Worm (Caenorhabditis elegans) whole organism, L4 larva: ENCODE data around the gene oac-59.

Source experiments
- D1046.2 ChIP-seq: fragments of 200-800 bp; sonication (Bioruptor generic); IDR thresholded peaks from 2 replicates; pipeline ENCODE4 v1.3.6; 2022; ENCODE audit warnings: missing genetic modification characterization, missing compliant biosample characterization
- F26F4.8 ChIP-seq: fragments of 200-800 bp; sonication (Bioruptor generic); conservative IDR thresholded peaks from 2 replicates; pipeline ENCODE4 v1.3.6; 2022; ENCODE audit warnings: missing genetic modification characterization, missing compliant biosample characterization
- Y5F2A.4 ChIP-seq: fragments of 200-800 bp; sonication (Bioruptor generic); optimal IDR thresholded peaks from 2 replicates; lab custom pipeline; 2018; ENCODE audit warnings: mild to moderate bottlenecking, missing genetic modification characterization, missing compliant biosample characterization
- ZK546.5 ChIP-seq, 2 experiments: sonication (generic microtip); optimal IDR thresholded peaks; 2 replicates each; lab custom pipeline; 2017; ENCODE audit warnings: missing biosample characterization in 2 of 2, missing genetic modification characterization in 2 of 2
- ceh-20 ChIP-seq: fragments of 200-800 bp; sonication (Bioruptor generic); IDR thresholded peaks from 2 replicates; pipeline ENCODE4 v1.3.6; 2022; ENCODE audit warnings: missing genetic modification reagents, missing genetic modification characterization, missing compliant biosample characterization
- ceh-62 ChIP-seq: sonication (generic microtip); optimal IDR thresholded peaks from 2 replicates; lab custom pipeline; 2017; ENCODE audit warnings: missing biosample characterization, missing genetic modification characterization
- ceh-82 ChIP-seq: sonication (generic microtip); optimal IDR thresholded peaks from 2 replicates; lab custom pipeline; 2017; ENCODE audit warnings: missing biosample characterization, missing genetic modification characterization
- ces-1 ChIP-seq: fragments of 150-350 bp; sonication (generic microtip); optimal IDR thresholded peaks from 4 replicates; lab custom pipeline; 2014; ENCODE audit warnings: missing biosample characterization, missing genetic modification reagents, missing genetic modification characterization
- ctbp-1 ChIP-seq: fragments of 200-800 bp; sonication (Bioruptor generic); IDR thresholded peaks from 2 replicates; pipeline ENCODE4 v1.3.6; 2022; ENCODE audit warnings: missing genetic modification reagents, missing genetic modification characterization, missing compliant biosample characterization
- daf-16 ChIP-seq, 3 experiments: sonication (generic microtip); optimal IDR thresholded peaks; 2 replicates each; lab custom pipeline; 2016 to 2017; ENCODE audit warnings: missing genetic modification characterization in 3 of 3, missing genetic modification reagents in 3 of 3, mild to moderate bottlenecking in 2 of 3, missing compliant biosample characterization in 2 of 3, missing biosample characterization in 1 of 3, moderate library complexity in 1 of 3
- daf-19 ChIP-seq: fragments of 200-800 bp; sonication (Bioruptor generic); conservative IDR thresholded peaks from 2 replicates; pipeline ENCODE4 v1.3.6; 2022; ENCODE audit warnings: missing genetic modification characterization, missing compliant biosample characterization
- dmd-6 ChIP-seq: fragments of 200-800 bp; sonication (Bioruptor generic); IDR thresholded peaks from 2 replicates; pipeline ENCODE4 v1.3.6; 2022; ENCODE audit warnings: missing genetic modification reagents, missing genetic modification characterization, missing compliant biosample characterization
- duxl-1 ChIP-seq: sonication (generic microtip); optimal IDR thresholded peaks from 2 replicates; lab custom pipeline; 2016; ENCODE audit warnings: mild to moderate bottlenecking, missing genetic modification characterization, moderate library complexity, missing compliant biosample characterization; ENCODE audit not compliant: poor library complexity
- dve-1 ChIP-seq: sonication (generic microtip); optimal IDR thresholded peaks from 2 replicates; lab custom pipeline; 2017; ENCODE audit warnings: antibody characterized with exemption, mild to moderate bottlenecking, missing genetic modification characterization, missing compliant biosample characterization; ENCODE audit not compliant: insufficient read depth
- egl-43 ChIP-seq: fragments of 200-800 bp; sonication (Bioruptor generic); IDR thresholded peaks from 2 replicates; pipeline ENCODE4 v1.3.6; 2022; ENCODE audit warnings: missing genetic modification reagents, missing genetic modification characterization, missing compliant biosample characterization
- fos-1 ChIP-seq: fragments of 150-350 bp; optimal IDR thresholded peaks from 2 replicates; lab custom pipeline; 2014; ENCODE audit warnings: missing biosample characterization, missing genetic modification characterization
- hlh-11 ChIP-seq: fragments of 200-800 bp; sonication (Bioruptor generic); optimal IDR thresholded peaks from 2 replicates; lab custom pipeline; 2018; ENCODE audit warnings: mild to moderate bottlenecking, missing genetic modification characterization, missing compliant biosample characterization
- hmg-1.1 ChIP-seq: fragments of 200-800 bp; sonication (Bioruptor generic); IDR thresholded peaks from 2 replicates; pipeline ENCODE4 v1.3.6; 2022; ENCODE audit warnings: missing genetic modification reagents, missing genetic modification characterization, missing compliant biosample characterization
- lin-1 ChIP-seq: fragments of 200-800 bp; sonication (Bioruptor generic); IDR thresholded peaks from 2 replicates; pipeline ENCODE4 v1.3.6; 2022; ENCODE audit warnings: missing genetic modification reagents, missing genetic modification characterization, missing compliant biosample characterization
- lin-29 ChIP-seq: fragments of 200-800 bp; sonication (Bioruptor generic); IDR thresholded peaks from 2 replicates; pipeline ENCODE4 v1.3.6; 2022; ENCODE audit warnings: missing genetic modification reagents, missing genetic modification characterization, missing compliant biosample characterization
- lin-38 ChIP-seq: fragments of 200-800 bp; sonication (Bioruptor generic); IDR thresholded peaks from 2 replicates; pipeline ENCODE4 v1.3.6; 2022; ENCODE audit warnings: missing genetic modification reagents, missing genetic modification characterization, missing compliant biosample characterization
- lsy-2 ChIP-seq, 2 experiments: fragments of 150-350 bp in 1 of 2; sonication (generic microtip) in 1 of 2; optimal IDR thresholded peaks; 2 replicates each; lab custom pipeline; 2014 to 2017; ENCODE audit warnings: missing biosample characterization in 2 of 2, missing genetic modification characterization in 2 of 2
- madf-9 ChIP-seq: fragments of 200-800 bp; sonication (Bioruptor generic); conservative IDR thresholded peaks from 2 replicates; pipeline ENCODE4 v1.3.6; 2022; ENCODE audit warnings: missing genetic modification reagents, missing genetic modification characterization, missing compliant biosample characterization
- mdt-29 ChIP-seq: fragments of 200-800 bp; sonication (Bioruptor generic); IDR thresholded peaks from 2 replicates; pipeline ENCODE4 v1.3.6; 2022; ENCODE audit warnings: missing genetic modification reagents, missing genetic modification characterization, missing compliant biosample characterization
- mxl-2 ChIP-seq: fragments of 200-800 bp; sonication (Bioruptor generic); conservative IDR thresholded peaks from 2 replicates; pipeline ENCODE4 v1.3.6; 2022; ENCODE audit warnings: missing genetic modification reagents, missing genetic modification characterization, missing compliant biosample characterization
- nhr-102 ChIP-seq: sonication (generic microtip); optimal IDR thresholded peaks from 2 replicates; lab custom pipeline; 2016; ENCODE audit warnings: mild to moderate bottlenecking, missing genetic modification characterization, moderate library complexity, missing compliant biosample characterization
- nhr-111 ChIP-seq: fragments of 200-800 bp; sonication (Bioruptor generic); optimal IDR thresholded peaks from 2 replicates; lab custom pipeline; 2018; ENCODE audit warnings: mild to moderate bottlenecking, missing genetic modification characterization, missing compliant biosample characterization
- nhr-25 ChIP-seq: sonication (generic microtip); optimal IDR thresholded peaks from 2 replicates; lab custom pipeline; 2017; ENCODE audit warnings: missing genetic modification characterization, mild to moderate bottlenecking, missing compliant biosample characterization, antibody characterized with exemption, moderate library complexity, borderline replicate concordance; ENCODE audit not compliant: insufficient read depth
- nhr-28 ChIP-seq: fragments of 150-350 bp; optimal IDR thresholded peaks from 2 replicates; lab custom pipeline; 2014; ENCODE audit warnings: missing biosample characterization, missing genetic modification characterization
- pha-4 ChIP-seq, 2 experiments: fragments of 150-350 bp in 1 of 2; fragments of 200-800 bp in 1 of 2; sonication (Bioruptor generic) in 1 of 2; IDR thresholded peaks in 1 of 2; optimal IDR thresholded peaks in 1 of 2; 2 replicates each; pipeline versions ENCODE4 v1.3.6 to Lab custom; 2014 to 2022; ENCODE audit warnings: missing genetic modification characterization in 2 of 2, missing genetic modification reagents in 2 of 2, missing biosample characterization in 1 of 2, missing compliant biosample characterization in 1 of 2
- php-3 ChIP-seq: fragments of 200-800 bp; sonication (Bioruptor generic); IDR thresholded peaks from 2 replicates; pipeline ENCODE4 v1.3.6; 2022; ENCODE audit warnings: missing genetic modification reagents, missing genetic modification characterization, missing compliant biosample characterization
- pqm-1 ChIP-seq: sonication (generic microtip); optimal IDR thresholded peaks from 2 replicates; lab custom pipeline; 2017; ENCODE audit warnings: missing biosample characterization, missing genetic modification characterization
- sdz-12 ChIP-seq: fragments of 200-800 bp; sonication (Bioruptor generic); optimal IDR thresholded peaks from 2 replicates; lab custom pipeline; 2018; ENCODE audit warnings: mild to moderate bottlenecking, missing genetic modification characterization, missing compliant biosample characterization
- set-16 ChIP-seq: fragments of 200-800 bp; sonication (Bioruptor generic); IDR thresholded peaks from 2 replicates; pipeline ENCODE4 v1.3.6; 2022; ENCODE audit warnings: missing genetic modification reagents, missing genetic modification characterization, missing compliant biosample characterization
- skn-1 ChIP-seq: fragments of 150-350 bp; optimal IDR thresholded peaks from 2 replicates; lab custom pipeline; 2014; ENCODE audit warnings: missing biosample characterization, missing genetic modification characterization
- vab-7 ChIP-seq: fragments of 200-800 bp; sonication (Bioruptor generic); IDR thresholded peaks from 2 replicates; pipeline ENCODE4 v1.3.6; 2022; ENCODE audit warnings: missing genetic modification reagents, missing genetic modification characterization, missing compliant biosample characterization
- zag-1 ChIP-seq: fragments of 150-350 bp; optimal IDR thresholded peaks from 2 replicates; lab custom pipeline; 2014; ENCODE audit warnings: missing biosample characterization, missing genetic modification characterization
- zfp-2 ChIP-seq: sonication (generic microtip); optimal IDR thresholded peaks from 2 replicates; lab custom pipeline; 2016; ENCODE audit warnings: mild to moderate bottlenecking, missing genetic modification characterization, missing compliant biosample characterization
- zip-11 ChIP-seq: fragments of 200-800 bp; sonication (Bioruptor generic); IDR thresholded peaks from 2 replicates; pipeline ENCODE4 v1.3.6; 2022; ENCODE audit warnings: missing genetic modification characterization, missing compliant biosample characterization

oac-59 gene

DNA sequence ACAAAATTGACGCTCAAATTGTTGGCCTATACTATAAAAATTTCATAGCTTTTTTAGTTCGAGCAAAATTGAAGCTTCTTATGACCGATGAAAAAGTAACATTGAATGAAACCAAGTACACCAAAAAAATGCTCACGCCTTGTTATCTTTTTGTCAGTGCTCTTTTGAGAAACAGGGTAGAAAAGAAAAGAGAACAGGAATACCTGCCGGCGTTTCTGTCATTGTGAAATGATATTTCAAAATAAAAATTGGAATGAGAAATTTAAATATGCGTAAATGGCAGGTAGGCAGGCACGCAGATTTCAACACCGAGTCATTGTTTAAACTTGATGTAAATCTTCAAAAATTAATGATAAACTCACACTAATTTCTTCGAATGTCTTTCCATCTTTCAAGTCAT is 3.7 kb upstream of the oac-59 start:
- TF ChIP-seq F26F4.8 (GFP tag; lab: Robert Waterston, UW) (no peak), daf-16 (GFP tag; optimal IDR thresholded peaks at IDR 0.05; lab: Kevin White, UChicago) (no peak), daf-16 (tag; optimal IDR thresholded peaks at IDR 0.05; lab: Kevin White, UChicago) (peak; percentile 13), egl-43 (GFP tag; lab: Robert Waterston, UW) (no peak), Y5F2A.4 (GFP tag; lab: Kevin White, UChicago) (no peak), dmd-6 (GFP tag; lab: Robert Waterston, UW) (peak; percentile 41; the same call in 1 of the 2 replicates), sdz-12 (no peak), dve-1 (peak; percentile 17)

DNA sequence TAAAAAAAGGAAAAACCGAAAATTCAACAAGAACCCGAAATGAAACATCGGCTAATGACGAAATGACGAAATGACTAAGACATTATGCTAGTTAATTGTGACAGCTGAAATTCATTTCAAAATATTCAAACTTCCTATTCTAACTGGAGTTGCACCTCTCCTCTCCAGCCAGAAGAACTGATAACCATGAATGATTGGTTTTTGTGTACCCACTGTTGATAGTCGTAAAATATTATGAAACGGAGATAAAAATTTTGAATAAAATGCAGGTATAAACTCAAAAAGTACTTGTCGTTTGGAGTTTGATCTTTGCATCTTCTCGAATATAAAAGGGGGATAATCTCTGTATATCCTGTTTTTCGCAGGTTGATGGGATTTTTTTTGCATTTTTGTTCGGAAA is 1.8 kb upstream of the oac-59 start:
- TF ChIP-seq pqm-1 (tag; lab: Kevin White, UChicago), result peak; percentile 89
- peak; percentile 76 for TF ChIP-seq nhr-28 (tag; lab: Kevin White, UChicago)
- TF ChIP-seq zfp-2 (tag; lab: Kevin White, UChicago), result no peak
- TF ChIP-seq daf-16 (GFP tag; optimal IDR thresholded peaks at IDR 0.05; lab: Kevin White, UChicago), result no peak
- TF ChIP-seq daf-16 (tag; optimal IDR thresholded peaks at IDR 0.05; lab: Kevin White, UChicago), result peak; percentile 48
- TF ChIP-seq php-3 (GFP tag; lab: Robert Waterston, UW), result peak; percentile 66
- TF ChIP-seq hlh-11 (tag; lab: Kevin White, UChicago), result peak; percentile 20
- peak; percentile 54 for TF ChIP-seq dve-1
- TF ChIP-seq nhr-102 (tag; lab: Kevin White, UChicago), result no peak

DNA sequence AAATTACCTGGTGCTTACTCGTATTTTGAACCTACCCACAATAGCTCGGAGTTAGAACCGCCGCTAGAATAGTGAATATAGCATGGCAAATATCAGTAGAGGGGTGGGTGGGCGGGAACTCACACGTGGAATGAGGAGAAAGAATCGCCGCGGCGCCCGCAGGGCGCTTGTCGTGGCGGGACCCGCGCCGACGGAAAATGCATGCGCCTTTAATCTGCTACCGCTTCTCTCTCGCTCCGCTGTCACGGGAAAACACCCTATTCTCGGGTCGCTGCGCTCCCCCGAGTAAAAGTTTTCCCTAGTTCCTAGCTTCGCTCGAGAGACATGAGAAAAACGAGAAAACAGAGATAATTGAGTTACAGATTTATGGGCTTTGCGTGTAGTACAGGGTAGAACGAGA is 6.3 kb downstream of the oac-59 start:
- TF ChIP-seq lin-38 (GFP tag; lab: Robert Waterston, UW) (peak; percentile 23; the same call in 1 of the 2 replicates), egl-43 (GFP tag; lab: Robert Waterston, UW) (peak; percentile 46; the same call in 1 of the 2 replicates), set-16 (GFP tag; lab: Robert Waterston, UW) (peak; percentile 89)

DNA sequence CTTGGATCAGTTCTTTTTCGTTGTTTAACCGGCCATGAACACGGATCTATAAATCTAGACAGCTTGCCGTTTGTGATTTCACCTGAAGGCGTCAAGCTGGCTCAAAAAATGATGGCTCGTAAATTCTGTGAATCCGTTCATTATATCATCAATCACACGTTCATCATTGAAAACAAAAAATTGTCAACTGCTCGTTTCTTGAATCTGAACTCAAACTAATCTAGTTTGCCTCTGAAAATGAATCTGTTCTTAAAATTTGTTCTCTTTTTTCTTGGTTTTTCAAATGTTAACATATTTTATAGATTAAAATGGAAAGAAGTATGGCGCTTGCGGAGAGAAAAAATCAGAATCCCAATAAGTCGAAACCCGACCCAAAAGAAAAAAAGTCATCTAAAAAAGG is 10.3 kb downstream of the oac-59 start, which contains the start of gene C42C1.8:
Gene C42C1.8 (plus strand): TSS at position 301 of the 400 bp plus-strand sequence.
- TF ChIP-seq ceh-20 (GFP tag; lab: Robert Waterston, UW), result no peak
- no peak for TF ChIP-seq duxl-1 (tag; lab: Kevin White, UChicago)
- no peak for TF ChIP-seq F26F4.8 (GFP tag; lab: Robert Waterston, UW)
- no peak for TF ChIP-seq zip-11 (GFP tag; lab: Robert Waterston, UW)
- TF ChIP-seq zag-1 (tag; lab: Kevin White, UChicago), result no peak
- no peak for TF ChIP-seq lsy-2 (tag; optimal IDR thresholded peaks at IDR 0.05; lab: Kevin White, UChicago)
- no peak for TF ChIP-seq mxl-2 (GFP tag; lab: Robert Waterston, UW)
- TF ChIP-seq lin-1 (GFP tag; lab: Robert Waterston, UW), result no peak
- TF ChIP-seq mdt-29 (GFP tag; lab: Robert Waterston, UW), result no peak
- TF ChIP-seq skn-1 (tag; lab: Kevin White, UChicago), result no peak
- no peak for TF ChIP-seq madf-9 (GFP tag; lab: Robert Waterston, UW)
- TF ChIP-seq nhr-25 (tag; lab: Kevin White, UChicago), result no peak
- TF ChIP-seq ces-1, result no peak
- no peak for TF ChIP-seq Y5F2A.4 (GFP tag; lab: Kevin White, UChicago)
- TF ChIP-seq, all 104 proteins: peak for 0

DNA sequence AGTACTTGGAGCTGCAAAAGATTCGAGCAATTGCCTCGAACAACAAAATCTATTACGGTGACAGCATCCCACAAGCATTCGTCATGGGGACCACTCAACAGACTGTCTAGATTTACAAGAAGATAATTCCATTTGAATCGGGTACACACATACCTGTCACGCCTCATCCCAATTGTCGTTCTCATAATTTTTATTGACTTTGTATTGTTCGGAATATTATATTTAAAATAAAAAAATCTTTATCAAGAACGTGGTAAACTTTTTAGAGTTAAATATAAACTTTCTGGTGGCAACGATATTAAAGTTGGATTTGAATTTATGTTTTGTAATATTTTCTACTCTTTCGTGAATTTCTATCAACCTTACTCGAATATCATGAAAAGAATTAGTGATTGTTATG is 11.9 kb downstream of the oac-59 start, which contains the start of gene C42C1.9:
Gene C42C1.9 (plus strand): TSS at position 301 of the 400 bp plus-strand sequence.
- TF ChIP-seq lin-29 (GFP tag; lab: Robert Waterston, UW), result no peak
- TF ChIP-seq zip-11 (GFP tag; lab: Robert Waterston, UW), result no peak
- TF ChIP-seq D1046.2 (GFP tag; lab: Robert Waterston, UW), result no peak
- no peak for TF ChIP-seq ceh-82 (tag; lab: Kevin White, UChicago)
- TF ChIP-seq nhr-111 (GFP tag; lab: Kevin White, UChicago), result no peak
- TF ChIP-seq vab-7, result no peak
- no peak for TF ChIP-seq hmg-1.1 (GFP tag; lab: Robert Waterston, UW)
- no peak for TF ChIP-seq mxl-2 (GFP tag; lab: Robert Waterston, UW)
- no peak for TF ChIP-seq ZK546.5 (tag; optimal IDR thresholded peaks at IDR 0.05; lab: Kevin White, UChicago)
- no peak for TF ChIP-seq mdt-29 (GFP tag; lab: Robert Waterston, UW)
- TF ChIP-seq skn-1 (tag; lab: Kevin White, UChicago), result no peak
- no peak for TF ChIP-seq fos-1 (tag; lab: Kevin White, UChicago)
- TF ChIP-seq ceh-62 (tag; lab: Kevin White, UChicago), result no peak
- no peak for TF ChIP-seq ctbp-1 (GFP tag; lab: Robert Waterston, UW)
- no peak for TF ChIP-seq nhr-25 (tag; lab: Kevin White, UChicago)
- no peak for TF ChIP-seq dve-1
- TF ChIP-seq daf-16 (GFP tag; optimal IDR thresholded peaks at IDR 0.05; lab: Kevin White, UChicago), result no peak
- TF ChIP-seq daf-16 (tag; optimal IDR thresholded peaks at IDR 0.05; lab: Kevin White, UChicago), result no peak
- no peak for TF ChIP-seq daf-19 (GFP tag; lab: Robert Waterston, UW)
- no peak for TF ChIP-seq pha-4 (GFP tag; IDR thresholded peaks at IDR 0.05; lab: Robert Waterston, UW)
- no peak for TF ChIP-seq pha-4 (tag; optimal IDR thresholded peaks at IDR 0.05; lab: Kevin White, UChicago)
